Worm (Caenorhabditis elegans) whole organism, L1 larva: ENCODE measurements around the gene nhx-9.

ENCODE experiments used
- C16A3.4 ChIP-seq: fragments of 150-350 bp; optimal IDR thresholded peaks from 2 replicates; lab custom pipeline; 2014; ENCODE audit warnings: missing biosample characterization, missing genetic modification characterization
- F16B12.6 ChIP-seq: fragments of 150-350 bp; optimal IDR thresholded peaks from 2 replicates; lab custom pipeline; 2014; ENCODE audit warnings: missing biosample characterization, missing genetic modification characterization
- aly-2 ChIP-seq: fragments of 150-350 bp; optimal IDR thresholded peaks from 2 replicates; lab custom pipeline; 2014; ENCODE audit warnings: missing biosample characterization, missing genetic modification characterization
- blmp-1 ChIP-seq: fragments of 150-350 bp; optimal IDR thresholded peaks from 2 replicates; lab custom pipeline; 2014; ENCODE audit warnings: missing biosample characterization, missing genetic modification characterization
- ceh-8 ChIP-seq: fragments of 200-800 bp; sonication (Bioruptor generic); optimal IDR thresholded peaks from 2 replicates; lab custom pipeline; 2018; ENCODE audit warnings: mild to moderate bottlenecking, missing genetic modification characterization, moderate library complexity, missing compliant biosample characterization
- dpl-1 ChIP-seq, 3 experiments: fragments of 150-350 bp in 2 of 3; sonication (generic microtip) in 1 of 3; optimal IDR thresholded peaks; 2 replicates each; lab custom pipeline; 2014 to 2017; ENCODE audit warnings: missing biosample characterization in 3 of 3, missing genetic modification characterization in 3 of 3, missing genetic modification reagents in 3 of 3
- dsc-1 ChIP-seq: sonication (generic microtip); optimal IDR thresholded peaks from 2 replicates; lab custom pipeline; 2016; ENCODE audit warnings: mild to moderate bottlenecking, missing genetic modification characterization, missing compliant biosample characterization
- efl-1 ChIP-seq, 4 experiments: fragments of 150-350 bp; optimal IDR thresholded peaks in 3 of 4; peaks in 1 of 4; 1 replicate in 1 of 4; 2 replicates in 3 of 4; lab custom pipeline; 2014; ENCODE audit warnings: missing biosample characterization in 2 of 4, missing genetic modification characterization in 2 of 4, missing genetic modification reagents in 2 of 4
- elt-3 ChIP-seq, 6 experiments: fragments of 150-350 bp in 1 of 6; sonication (generic microtip); optimal IDR thresholded peaks; 2 replicates each; lab custom pipeline; 2017 to 2018; ENCODE audit warnings: missing biosample characterization in 6 of 6, missing genetic modification characterization in 6 of 6, inconsistent platforms in 1 of 6
- fkh-4 ChIP-seq: sonication (generic microtip); optimal IDR thresholded peaks from 2 replicates; lab custom pipeline; 2016; ENCODE audit warnings: missing compliant biosample characterization, missing genetic modification characterization, borderline replicate concordance
- jun-1 ChIP-seq: fragments of 150-350 bp; optimal IDR thresholded peaks from 2 replicates; lab custom pipeline; 2014; ENCODE audit warnings: missing biosample characterization, missing genetic modification reagents, missing genetic modification characterization
- lin-14 ChIP-seq: fragments of 200-800 bp; sonication (Bioruptor generic); optimal IDR thresholded peaks from 2 replicates; lab custom pipeline; 2018; ENCODE audit warnings: mild to moderate bottlenecking, missing genetic modification characterization, moderate library complexity, missing compliant biosample characterization
- lin-35 ChIP-seq, 2 experiments: fragments of 150-350 bp; optimal IDR thresholded peaks; 2 replicates each; lab custom pipeline; 2014; ENCODE audit warnings: missing biosample characterization in 2 of 2, missing genetic modification characterization in 2 of 2, missing genetic modification reagents in 2 of 2
- lsy-2 ChIP-seq, 2 experiments: fragments of 150-350 bp; optimal IDR thresholded peaks; 2 replicates each; lab custom pipeline; 2014; ENCODE audit warnings: missing biosample characterization in 2 of 2, missing genetic modification characterization in 2 of 2
- mab-9 ChIP-seq: fragments of 200-800 bp; sonication (Bioruptor generic); IDR thresholded peaks from 2 replicates; pipeline ENCODE4 v1.3.6; 2022; ENCODE audit warnings: missing genetic modification reagents, missing genetic modification characterization, missing compliant biosample characterization
- mdl-1 ChIP-seq, 2 experiments: fragments of 150-350 bp; optimal IDR thresholded peaks; 2 replicates each; lab custom pipeline; 2014 to 2017; ENCODE audit warnings: missing biosample characterization in 2 of 2, missing genetic modification characterization in 2 of 2, inconsistent platforms in 1 of 2
- mef-2 ChIP-seq: fragments of 150-350 bp; optimal IDR thresholded peaks from 2 replicates; lab custom pipeline; 2014; ENCODE audit warnings: missing biosample characterization, missing genetic modification characterization
- mep-1 ChIP-seq: fragments of 150-350 bp; optimal IDR thresholded peaks from 2 replicates; lab custom pipeline; 2014; ENCODE audit warnings: missing biosample characterization, missing genetic modification characterization
- nhr-11 ChIP-seq: fragments of 150-350 bp; optimal IDR thresholded peaks from 2 replicates; lab custom pipeline; 2014; ENCODE audit warnings: missing biosample characterization, missing genetic modification characterization
- nhr-12 ChIP-seq: sonication (generic microtip); optimal IDR thresholded peaks from 2 replicates; lab custom pipeline; 2017; ENCODE audit warnings: missing biosample characterization, missing genetic modification characterization
- nhr-19 ChIP-seq: fragments of 200-800 bp; sonication (Bioruptor generic); conservative IDR thresholded peaks from 2 replicates; pipeline ENCODE4 v1.3.6; 2022; ENCODE audit warnings: missing genetic modification characterization, missing compliant biosample characterization
- nhr-28 ChIP-seq: fragments of 150-350 bp; optimal IDR thresholded peaks from 2 replicates; lab custom pipeline; 2014; ENCODE audit warnings: missing biosample characterization, missing genetic modification characterization
- nhr-71 ChIP-seq: sonication (generic microtip); optimal IDR thresholded peaks from 2 replicates; lab custom pipeline; 2016; ENCODE audit warnings: mild to moderate bottlenecking, missing genetic modification characterization, moderate library complexity, missing compliant biosample characterization
- nhr-77 ChIP-seq: fragments of 150-350 bp; optimal IDR thresholded peaks from 2 replicates; lab custom pipeline; 2014; ENCODE audit warnings: missing biosample characterization, missing genetic modification characterization
- nhr-84 ChIP-seq: sonication (generic microtip); optimal IDR thresholded peaks from 2 replicates; lab custom pipeline; 2017; ENCODE audit warnings: missing biosample characterization, missing genetic modification characterization
- nhr-90 ChIP-seq: sonication (generic microtip); optimal IDR thresholded peaks from 2 replicates; lab custom pipeline; 2016; ENCODE audit warnings: mild to moderate bottlenecking, missing genetic modification characterization, missing compliant biosample characterization; ENCODE audit not compliant: poor library complexity
- pag-3 ChIP-seq: sonication (generic microtip); optimal IDR thresholded peaks from 2 replicates; lab custom pipeline; 2017; ENCODE audit warnings: missing genetic modification characterization, mild to moderate bottlenecking, missing compliant biosample characterization, antibody characterized with exemption, borderline replicate concordance; ENCODE audit not compliant: insufficient read depth
- pax-3 ChIP-seq: fragments of 200-800 bp; sonication (Bioruptor generic); optimal IDR thresholded peaks from 2 replicates; lab custom pipeline; 2018; ENCODE audit warnings: mild to moderate bottlenecking, missing genetic modification characterization, moderate library complexity, missing compliant biosample characterization
- pqm-1 ChIP-seq: sonication (generic microtip); optimal IDR thresholded peaks from 3 replicates; lab custom pipeline; 2017; ENCODE audit warnings: missing biosample characterization, missing genetic modification characterization
- rnt-1 ChIP-seq: sonication (generic microtip); optimal IDR thresholded peaks from 2 replicates; lab custom pipeline; 2016; ENCODE audit warnings: mild to moderate bottlenecking, missing genetic modification characterization, moderate library complexity, missing compliant biosample characterization
- snu-23 ChIP-seq: sonication (generic microtip); optimal IDR thresholded peaks from 2 replicates; lab custom pipeline; 2016; ENCODE audit warnings: missing genetic modification characterization, missing compliant biosample characterization
- sptf-1 ChIP-seq: fragments of 150-350 bp; optimal IDR thresholded peaks from 2 replicates; lab custom pipeline; 2014; ENCODE audit warnings: missing biosample characterization, missing genetic modification characterization
- sup-37 ChIP-seq: fragments of 200-800 bp; sonication (Bioruptor generic); optimal IDR thresholded peaks from 2 replicates; lab custom pipeline; 2018; ENCODE audit warnings: mild to moderate bottlenecking, missing genetic modification characterization, missing compliant biosample characterization
- tbx-2 ChIP-seq: sonication (generic microtip); optimal IDR thresholded peaks from 2 replicates; lab custom pipeline; 2016; ENCODE audit warnings: missing genetic modification characterization, missing compliant biosample characterization
- tlp-1 ChIP-seq: fragments of 150-350 bp; optimal IDR thresholded peaks from 2 replicates; lab custom pipeline; 2014; ENCODE audit warnings: missing biosample characterization, missing genetic modification characterization
- unc-130 ChIP-seq: fragments of 150-350 bp; optimal IDR thresholded peaks from 2 replicates; lab custom pipeline; 2017; ENCODE audit warnings: missing biosample characterization, missing genetic modification characterization, inconsistent platforms
- unc-30 ChIP-seq: sonication (generic microtip); optimal IDR thresholded peaks from 2 replicates; lab custom pipeline; 2017; ENCODE audit warnings: missing biosample characterization, missing genetic modification characterization
- unc-62 ChIP-seq: fragments of 150-350 bp; optimal IDR thresholded peaks from 2 replicates; lab custom pipeline; 2014; ENCODE audit warnings: missing biosample characterization, missing genetic modification reagents, missing genetic modification characterization
- unc-86 ChIP-seq: sonication (generic microtip); optimal IDR thresholded peaks from 2 replicates; lab custom pipeline; 2016; ENCODE audit warnings: missing genetic modification characterization, missing compliant biosample characterization
- zag-1 ChIP-seq: fragments of 150-350 bp; optimal IDR thresholded peaks from 2 replicates; lab custom pipeline; 2014; ENCODE audit warnings: missing biosample characterization, missing genetic modification characterization
- zip-4 ChIP-seq: fragments of 200-800 bp; sonication (Bioruptor generic); optimal IDR thresholded peaks from 2 replicates; lab custom pipeline; 2018; ENCODE audit warnings: mild to moderate bottlenecking, missing genetic modification characterization, moderate library complexity, missing compliant biosample characterization

The nhx-9 gene

DNA sequence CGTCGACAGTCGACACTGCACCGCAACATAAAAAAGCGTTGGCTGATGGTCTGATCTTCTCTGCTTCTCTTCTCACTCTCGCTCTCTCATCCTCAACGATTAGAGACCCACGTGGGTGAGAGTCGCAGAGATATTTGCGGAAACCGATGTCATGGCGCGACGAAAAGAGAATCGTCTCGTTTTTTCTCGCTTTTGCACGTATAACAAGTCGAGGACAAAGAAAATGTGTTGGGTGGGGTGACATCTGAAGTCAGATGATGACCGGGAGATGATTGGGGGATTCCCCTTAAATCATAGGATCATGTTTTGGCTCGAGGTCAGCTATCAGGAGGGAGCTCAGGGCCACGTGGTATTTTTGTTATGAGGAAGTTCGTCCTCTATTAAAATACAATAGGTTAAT lies 25.7 kb downstream of the nhx-9 start (continued):
- TF ChIP-seq F16B12.6 (tag; lab: Kevin White, UChicago): no peak
- TF ChIP-seq sup-37 (GFP tag; lab: Kevin White, UChicago): peak; percentile 64
- TF ChIP-seq zag-1 (tag; lab: Kevin White, UChicago): no peak
- no peak for TF ChIP-seq sptf-1 (tag; lab: Kevin White, UChicago)
- peak; percentile 75 to 79 for TF ChIP-seq lsy-2 (tag; optimal IDR thresholded peaks at IDR 0.05; lab: Kevin White, UChicago)
- TF ChIP-seq fkh-4 (tag; lab: Kevin White, UChicago): no peak

DNA sequence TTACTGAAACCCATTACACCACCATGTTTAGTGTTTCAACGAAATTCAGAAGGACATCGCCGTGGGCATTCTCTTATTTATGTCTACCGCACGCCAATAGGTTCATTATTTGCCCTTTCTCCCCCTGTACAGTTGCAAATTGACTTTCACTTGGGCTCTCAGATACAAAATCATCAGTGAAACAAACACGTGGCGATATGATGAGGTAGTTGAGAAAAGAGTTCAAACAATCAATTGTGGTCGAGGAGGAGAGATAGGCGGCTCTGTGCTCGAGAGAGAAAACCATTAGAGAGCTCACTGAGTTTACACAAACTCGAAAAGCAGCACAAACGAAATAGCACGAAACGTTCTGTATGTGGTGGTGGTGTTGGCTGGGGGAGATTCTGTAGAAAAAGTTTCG lies 26.4 kb downstream of the nhx-9 start:
- no peak for TF ChIP-seq nhr-84 (tag; lab: Kevin White, UChicago)
- TF ChIP-seq C16A3.4 (tag; lab: Kevin White, UChicago): no peak
- TF ChIP-seq unc-86 (tag; lab: Kevin White, UChicago): no peak
- TF ChIP-seq rnt-1 (tag; lab: Kevin White, UChicago): peak; percentile 81
- peak; percentile 3 to 6 for TF ChIP-seq lsy-2 (tag; optimal IDR thresholded peaks at IDR 0.05; lab: Kevin White, UChicago)
- no peak for TF ChIP-seq nhr-11 (tag; lab: Kevin White, UChicago)
- TF ChIP-seq ceh-8: no peak
- TF ChIP-seq dpl-1 (GFP tag; optimal IDR thresholded peaks at IDR 0.05; lab: Kevin White, UChicago): no peak
- peak in 1 of 2 experiments; percentile 77 for TF ChIP-seq mdl-1 (tag; optimal IDR thresholded peaks at IDR 0.05; lab: Kevin White, UChicago)
- peak; percentile 4 for TF ChIP-seq dsc-1 (tag; lab: Kevin White, UChicago)
- peak; percentile 46 for TF ChIP-seq nhr-19
- TF ChIP-seq lin-35 (GFP tag; optimal IDR thresholded peaks at IDR 0.05; lab: Kevin White, UChicago): peak in 1 of 2 experiments; percentile 5
- peak; percentile 65 for TF ChIP-seq lin-14 (GFP tag; lab: Kevin White, UChicago)
- peak; percentile 26 for TF ChIP-seq unc-130
- TF ChIP-seq aly-2 (tag; lab: Kevin White, UChicago): no peak
- peak; percentile 47 for TF ChIP-seq nhr-71 (tag; lab: Kevin White, UChicago)
- TF ChIP-seq nhr-77 (tag; lab: Kevin White, UChicago): peak; percentile 80
- no peak for TF ChIP-seq mef-2 (tag; lab: Kevin White, UChicago)
- peak; percentile 10 for TF ChIP-seq mep-1 (tag; lab: Kevin White, UChicago)
- peak; percentile 43 for TF ChIP-seq tbx-2 (tag; lab: Kevin White, UChicago)
- TF ChIP-seq jun-1 (tag; lab: Kevin White, UChicago): no peak
- TF ChIP-seq unc-62 (GFP tag; lab: Kevin White, UChicago): no peak
- TF ChIP-seq elt-3 (tag; optimal IDR thresholded peaks at IDR 0.05; lab: Kevin White, UChicago): no peak
- TF ChIP-seq efl-1 (optimal IDR thresholded peaks at IDR 0.05; lab: Kevin White, UChicago): peak in 1 of 2 experiments; percentile 13
- TF ChIP-seq efl-1 (GFP tag; optimal IDR thresholded peaks at IDR 0.05 in 1 of 2; lab: Kevin White, UChicago): peak in 1 of 2 experiments; percentile 2
- peak; percentile 26 for TF ChIP-seq blmp-1 (tag; lab: Kevin White, UChicago)

DNA sequence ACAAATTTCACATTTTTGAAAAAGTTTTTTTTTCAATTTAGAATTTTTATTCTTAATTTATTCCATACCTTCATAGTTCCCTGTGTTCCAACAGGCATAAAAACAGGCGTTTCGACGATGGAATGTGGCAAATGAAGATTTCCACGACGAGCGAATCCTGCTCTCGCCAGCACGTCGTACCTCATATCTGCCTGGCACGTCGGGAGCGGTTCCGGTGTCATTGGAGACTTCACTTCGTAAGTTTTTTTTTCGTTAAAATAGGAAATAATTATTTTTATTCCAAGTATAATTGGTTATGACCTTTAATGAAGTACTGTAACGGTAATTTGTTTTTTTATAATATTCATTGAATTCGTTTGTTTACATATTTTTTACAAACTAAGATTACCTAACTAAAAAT lies 28.9 kb downstream of the nhx-9 start, which contains the start of gene tgt-1:
tgt-1 (minus strand) TSS at position 232 of the 400 bp plus-strand sequence.
- TF ChIP-seq pag-3 (tag; lab: Kevin White, UChicago): no peak
- no peak for TF ChIP-seq mab-9
- no peak for TF ChIP-seq efl-1 (optimal IDR thresholded peaks at IDR 0.05; lab: Kevin White, UChicago)
- TF ChIP-seq efl-1 (GFP tag; optimal IDR thresholded peaks at IDR 0.05 in 1 of 2; lab: Kevin White, UChicago): peak in 1 of 2 experiments; percentile 28
- TF ChIP-seq tlp-1 (tag; lab: Kevin White, UChicago): no peak
- no peak for TF ChIP-seq sup-37 (GFP tag; lab: Kevin White, UChicago)
- TF ChIP-seq mef-2 (tag; lab: Kevin White, UChicago): no peak
- peak; percentile 3 for TF ChIP-seq nhr-90 (tag; lab: Kevin White, UChicago)
- no peak for TF ChIP-seq nhr-28
- no peak for TF ChIP-seq snu-23 (GFP tag; lab: Kevin White, UChicago)
- no peak for TF ChIP-seq pax-3 (tag; lab: Kevin White, UChicago)
- no peak for TF ChIP-seq pqm-1
- no peak for TF ChIP-seq unc-30 (tag; lab: Kevin White, UChicago)
- TF ChIP-seq nhr-12 (tag; lab: Kevin White, UChicago): no peak
- TF ChIP-seq zip-4 (GFP tag; lab: Kevin White, UChicago): no peak
- no peak for TF ChIP-seq lin-35 (GFP tag; optimal IDR thresholded peaks at IDR 0.05; lab: Kevin White, UChicago)
